Worm (Caenorhabditis elegans) whole organism, L3 larva: ENCODE data around the gene tag-65.

Experiments
- ama-1 ChIP-seq: fragments of 150-350 bp; optimal IDR thresholded peaks from 2 replicates; lab custom pipeline; 2018
- daf-12 ChIP-seq: fragments of 150-350 bp; optimal IDR thresholded peaks from 2 replicates; lab custom pipeline; 2014; ENCODE audit warnings: missing biosample characterization, missing genetic modification reagents, missing genetic modification characterization
- fkh-10 ChIP-seq: sonication (generic microtip); optimal IDR thresholded peaks from 2 replicates; lab custom pipeline; 2017; ENCODE audit warnings: missing biosample characterization, missing genetic modification reagents, missing genetic modification characterization
- fos-1 ChIP-seq: fragments of 150-350 bp; optimal IDR thresholded peaks from 2 replicates; lab custom pipeline; 2014; ENCODE audit warnings: missing biosample characterization, missing genetic modification characterization
- mml-1 ChIP-seq: fragments of 150-350 bp; sonication (generic microtip); optimal IDR thresholded peaks from 3 replicates; lab custom pipeline; 2014; ENCODE audit warnings: missing biosample characterization, missing genetic modification characterization
- nhr-11 ChIP-seq: fragments of 150-350 bp; optimal IDR thresholded peaks from 2 replicates; lab custom pipeline; 2014; ENCODE audit warnings: missing biosample characterization, missing genetic modification characterization
- nhr-67 ChIP-seq: fragments of 150-350 bp; optimal IDR thresholded peaks from 2 replicates; lab custom pipeline; 2014; ENCODE audit warnings: missing biosample characterization, missing genetic modification characterization
- nhr-76 ChIP-seq: fragments of 150-350 bp; sonication (generic microtip); optimal IDR thresholded peaks from 5 replicates; lab custom pipeline; 2014; ENCODE audit warnings: missing biosample characterization, missing genetic modification characterization

DNA sequence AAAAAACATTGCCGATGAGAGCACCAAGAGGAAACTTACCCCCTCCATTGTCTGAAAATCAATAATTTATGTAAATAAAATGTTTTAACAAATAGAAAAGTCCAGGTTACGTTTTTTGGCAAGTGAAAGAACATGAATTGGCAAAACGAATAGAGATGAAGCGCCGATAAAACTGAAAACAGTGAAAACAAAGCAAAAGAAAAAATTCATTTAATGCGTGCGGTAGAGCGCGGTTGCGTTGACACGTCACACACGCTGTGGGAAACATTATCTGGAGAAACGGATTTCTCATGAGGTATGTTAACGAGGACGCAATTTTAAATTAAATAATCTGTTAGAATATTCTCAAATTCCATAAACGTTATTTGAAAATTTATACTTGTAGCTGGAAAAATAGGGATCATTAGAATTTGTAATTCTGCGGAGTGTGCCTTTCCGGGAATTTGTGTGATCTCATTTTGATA is 36.9 kb upstream of the tag-65 start, which contains the start of gene zipt-9:
- no peak for TF ChIP-seq nhr-67
- TF ChIP-seq fkh-10 (GFP tag; lab: Kevin White, UChicago), result peak; percentile 60
- TF ChIP-seq nhr-11 (tag; lab: Kevin White, UChicago), result peak; percentile 48
- TF ChIP-seq nhr-76, result no peak
- no peak for TF ChIP-seq fos-1 (tag; lab: Kevin White, UChicago)
- TF ChIP-seq mml-1 (tag; lab: Kevin White, UChicago), result no peak
- no peak for TF ChIP-seq ama-1 (lab: Kevin White, UChicago)
- no peak for TF ChIP-seq daf-12 (tag; lab: Kevin White, UChicago)
